Worm (Caenorhabditis elegans): ENCODE data around the gene K10H10.10.
A peak's percentile ranks its signal among the peaks of the same experiment; 100 is the strongest.

DNA sequence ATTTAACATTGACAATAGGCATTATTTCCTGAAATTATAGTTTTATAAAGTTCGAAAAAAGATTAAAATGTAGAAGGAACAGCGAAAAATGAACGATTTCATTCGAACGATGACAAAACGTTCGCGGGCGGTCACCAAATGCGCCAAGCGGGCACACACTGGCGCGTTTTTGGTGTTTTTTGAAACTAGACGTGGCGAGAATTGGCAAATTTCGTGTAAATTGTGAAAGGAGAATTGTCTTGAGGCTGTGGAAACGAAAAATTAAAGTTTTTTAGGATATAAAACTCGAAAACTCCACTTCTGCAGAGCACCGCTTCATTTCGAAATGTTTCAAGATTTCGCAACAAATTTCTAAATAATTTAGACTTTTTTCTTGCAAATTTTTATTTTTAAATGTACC, 18.9 kb upstream of the K10H10.10 start, which contains the start of gene usp-14:
- TF ChIP-seq T22C8.4 (GFP tag; IDR thresholded peaks at IDR 0.05) (no peak), ztf-23 (GFP tag; IDR thresholded peaks at IDR 0.05) (peak; percentile 62; the same call in 1 of the 2 replicates)
